Worm (Caenorhabditis elegans): ENCODE results near the gene sfxn-5.

ce11 chrII:8126132-8126531 lies 21.3 kb upstream of the sfxn-5 start:
- TF ChIP-seq nhr-12 (tag; optimal IDR thresholded peaks at IDR 0.05) (no peak), ZK546.5 (tag; optimal IDR thresholded peaks at IDR 0.05) (no peak), ama-1 (optimal IDR thresholded peaks at IDR 0.05) (no peak), unc-62 (GFP tag; optimal IDR thresholded peaks at IDR 0.05) (no peak), nhr-129 (tag; optimal IDR thresholded peaks at IDR 0.05) (peak; percentile 45), nhr-237 (tag; optimal IDR thresholded peaks at IDR 0.05) (no peak), nhr-23 (tag; optimal IDR thresholded peaks at IDR 0.05) (no peak), unc-55 (GFP tag; optimal IDR thresholded peaks at IDR 0.05) (peak; percentile 70), lin-39 (tag; optimal IDR thresholded peaks at IDR 0.05) (no peak), nhr-77 (tag; optimal IDR thresholded peaks at IDR 0.05) (no peak), nhr-25 (tag; optimal IDR thresholded peaks at IDR 0.05) (peak; percentile 22)
